Fruit fly (Drosophila melanogaster) whole organism, pupa: Measurements from ENCODE around the gene Akh.

Experiments used
- CG14655 ChIP-seq: fragments of 200-800 bp; sonication (Bioruptor generic); optimal IDR thresholded peaks from 3 replicates; lab custom pipeline; 2017; ENCODE audit warnings: mild to moderate bottlenecking, missing biosample characterization, missing genetic modification reagents, missing genetic modification characterization
- CG17806 ChIP-seq: fragments of 200-800 bp; sonication (Bioruptor generic); optimal IDR thresholded peaks from 2 replicates; lab custom pipeline; 2018; ENCODE audit warnings: missing biosample characterization, mild to moderate bottlenecking, missing genetic modification characterization, moderate library complexity
- EcR ChIP-seq: fragments of 200-800 bp; sonication (Bioruptor generic); optimal IDR thresholded peaks from 3 replicates; lab custom pipeline; 2019; ENCODE audit warnings: missing biosample characterization, missing genetic modification characterization, mild to moderate bottlenecking, moderate library complexity, missing genetic modification reagents
- Pif1A ChIP-seq: fragments of 200-800 bp; sonication (Bioruptor generic); optimal IDR thresholded peaks from 3 replicates; lab custom pipeline; 2016; ENCODE audit warnings: missing biosample characterization, missing genetic modification characterization
- Pif1B ChIP-seq: fragments of 200-800 bp; sonication (Bioruptor generic); optimal IDR thresholded peaks from 3 replicates; lab custom pipeline; 2016; ENCODE audit warnings: missing biosample characterization, missing genetic modification characterization

DNA sequence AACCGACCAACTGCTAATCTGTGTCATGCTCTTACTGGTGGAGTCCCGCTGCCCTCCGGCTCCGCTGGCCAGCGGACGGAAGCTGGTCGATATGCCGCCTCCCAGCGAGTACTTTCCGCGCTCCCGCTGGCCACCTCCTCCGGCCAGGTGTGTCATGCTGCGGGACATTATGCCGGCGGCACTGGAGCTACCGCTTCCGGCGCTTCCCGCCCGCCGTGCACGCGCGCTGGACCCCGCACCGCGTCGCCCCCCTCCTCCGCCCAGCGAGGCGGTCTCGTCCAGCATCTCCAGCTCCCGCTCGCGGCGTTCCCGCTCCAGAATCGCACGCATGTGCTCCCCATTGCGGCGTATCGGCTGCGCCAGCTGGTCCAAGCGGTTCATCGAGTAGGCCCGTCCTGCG, 12.7 kb upstream of the Akh start:
- no peak for TF ChIP-seq Pif1A (GFP tag; lab: Kevin White, UChicago)
- TF ChIP-seq Pif1B (GFP tag; lab: Kevin White, UChicago) = no peak
- no peak for TF ChIP-seq EcR (GFP tag; lab: Kevin White, UChicago)
- TF ChIP-seq CG17806 (tag; lab: Kevin White, UChicago) = no peak
- no peak for TF ChIP-seq CG14655 (GFP tag; lab: Kevin White, UChicago)
